Fruit fly (Drosophila melanogaster) whole organism, pupa: ENCODE results near the gene CG34310.

Experiments used
- CG10348 ChIP-seq: fragments of 200-800 bp; sonication (Bioruptor generic); IDR thresholded peaks from 2 replicates; pipeline ENCODE4 v1.3.6; 2022; ENCODE audit warnings: missing biosample characterization, missing genetic modification characterization
- CG13204 ChIP-seq: fragments of 200-800 bp; sonication (Bioruptor generic); optimal IDR thresholded peaks from 2 replicates; lab custom pipeline; 2018; ENCODE audit warnings: missing biosample characterization, mild to moderate bottlenecking, missing genetic modification characterization, moderate library complexity
- CG14655 ChIP-seq: fragments of 200-800 bp; sonication (Bioruptor generic); optimal IDR thresholded peaks from 3 replicates; lab custom pipeline; 2017; ENCODE audit warnings: mild to moderate bottlenecking, missing biosample characterization, missing genetic modification reagents, missing genetic modification characterization
- CG15710 ChIP-seq: fragments of 200-800 bp; sonication (Bioruptor generic); optimal IDR thresholded peaks from 2 replicates; lab custom pipeline; 2018; ENCODE audit warnings: missing biosample characterization, mild to moderate bottlenecking, missing genetic modification characterization, moderate library complexity
- CG17806 ChIP-seq: fragments of 200-800 bp; sonication (Bioruptor generic); optimal IDR thresholded peaks from 2 replicates; lab custom pipeline; 2018; ENCODE audit warnings: missing biosample characterization, mild to moderate bottlenecking, missing genetic modification characterization, moderate library complexity
- CG32121 ChIP-seq: fragments of 200-800 bp; sonication (Bioruptor generic); IDR thresholded peaks from 2 replicates; pipeline ENCODE4 v1.3.6; 2022; ENCODE audit warnings: missing biosample characterization, missing genetic modification characterization
- CG4496 ChIP-seq: fragments of 200-800 bp; sonication (Bioruptor generic); IDR thresholded peaks from 3 replicates; pipeline ENCODE4 v1.3.6; 2022; ENCODE audit warnings: missing biosample characterization, missing genetic modification characterization
- CG8159 ChIP-seq: fragments of 200-800 bp; sonication (Bioruptor generic); optimal IDR thresholded peaks from 3 replicates; lab custom pipeline; 2018; ENCODE audit warnings: missing biosample characterization, mild to moderate bottlenecking, missing genetic modification characterization, moderate library complexity
- CG8301 ChIP-seq: fragments of 200-800 bp; sonication (Bioruptor generic); optimal IDR thresholded peaks from 2 replicates; lab custom pipeline; 2018; ENCODE audit warnings: missing biosample characterization, mild to moderate bottlenecking, missing genetic modification characterization
- D1 ChIP-seq: fragments of 200-800 bp; sonication (Bioruptor generic); optimal IDR thresholded peaks from 2 replicates; lab custom pipeline; 2018; ENCODE audit warnings: missing biosample characterization, mild to moderate bottlenecking, missing genetic modification characterization, moderate library complexity
- EcR ChIP-seq: fragments of 200-800 bp; sonication (Bioruptor generic); optimal IDR thresholded peaks from 3 replicates; lab custom pipeline; 2019; ENCODE audit warnings: missing biosample characterization, missing genetic modification characterization, mild to moderate bottlenecking, moderate library complexity, missing genetic modification reagents
- Ets98B ChIP-seq: fragments of 200-800 bp; sonication (Bioruptor generic); IDR thresholded peaks from 2 replicates; pipeline ENCODE4 v1.3.6; 2022; ENCODE audit warnings: missing biosample characterization, missing genetic modification characterization
- Pif1A ChIP-seq: fragments of 200-800 bp; sonication (Bioruptor generic); optimal IDR thresholded peaks from 3 replicates; lab custom pipeline; 2016; ENCODE audit warnings: missing biosample characterization, missing genetic modification characterization
- Pif1B ChIP-seq: fragments of 200-800 bp; sonication (Bioruptor generic); optimal IDR thresholded peaks from 3 replicates; lab custom pipeline; 2016; ENCODE audit warnings: missing biosample characterization, missing genetic modification characterization
- Snoo ChIP-seq: fragments of 200-800 bp; sonication (Bioruptor generic); optimal IDR thresholded peaks from 3 replicates; lab custom pipeline; 2017; ENCODE audit warnings: missing biosample characterization, mild to moderate bottlenecking, missing genetic modification characterization, inconsistent platforms
- fd96Ca ChIP-seq: fragments of 200-800 bp; sonication (Bioruptor generic); IDR thresholded peaks from 3 replicates; pipeline ENCODE4 v1.3.6; 2022; ENCODE audit warnings: missing biosample characterization, missing genetic modification characterization
- rn ChIP-seq: fragments of 200-800 bp; sonication (Bioruptor generic); IDR thresholded peaks from 2 replicates; pipeline ENCODE4 v1.3.6; 2022; ENCODE audit warnings: missing biosample characterization, missing genetic modification characterization

CG34310 gene

DNA sequence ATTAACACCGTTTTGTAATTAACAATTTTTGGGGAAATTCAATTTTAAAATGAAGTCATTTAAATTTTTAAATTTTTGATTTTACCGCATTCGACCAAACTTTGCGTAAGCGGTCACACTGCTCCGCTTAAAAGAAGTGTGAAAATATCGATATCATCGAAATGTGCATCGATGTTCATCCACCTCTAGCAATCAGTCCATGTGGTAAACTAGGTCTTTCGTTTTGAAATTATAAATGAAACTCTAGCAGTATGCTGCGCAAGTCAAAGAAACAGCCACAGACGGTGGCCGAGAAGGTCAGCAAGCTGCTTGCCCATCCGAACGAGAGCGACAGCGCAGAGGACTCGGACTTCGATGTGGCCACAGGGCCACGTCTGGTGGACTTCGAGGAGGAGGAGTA lies 54.0 kb downstream of the CG34310 start, which contains the start of gene Aatf:
Aatf (plus strand) TSS at position 166 of the 400 bp plus-strand sequence.
- TF ChIP-seq rn (GFP tag; lab: Robert Waterston, UW) (no peak), Ets98B (GFP tag; lab: Robert Waterston, UW) (0 out of 2 replicates have a peak, but pooled peaks have one; percentile 6)

DNA sequence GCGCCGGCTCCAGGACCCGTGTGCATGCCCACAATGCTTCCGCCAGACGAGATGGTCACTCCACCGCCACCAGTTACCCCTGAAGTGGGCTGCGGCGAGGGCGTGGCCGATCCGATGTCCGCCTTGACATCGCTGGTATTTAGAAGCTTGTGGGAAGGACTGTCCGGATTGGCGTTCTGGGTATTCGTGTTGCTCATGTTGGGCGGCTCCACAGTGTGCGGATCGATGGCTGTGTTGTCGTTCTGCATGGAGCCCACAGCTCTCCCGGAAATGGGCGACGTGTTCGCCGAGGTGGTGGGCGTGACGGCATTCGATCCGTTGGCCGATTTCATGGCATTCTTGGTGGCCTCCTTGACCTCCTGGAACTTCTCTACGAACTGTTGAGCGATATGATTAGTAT lies 58.2 kb downstream of the CG34310 start:
- TF ChIP-seq CG14655 (no peak), CG8301 (tag; lab: Kevin White, UChicago) (no peak), CG17806 (tag; lab: Kevin White, UChicago) (no peak), CG13204 (GFP tag; lab: Kevin White, UChicago) (no peak), CG32121 (GFP tag; lab: Robert Waterston, UW) (no peak), CG4496 (no peak), CG8159 (no peak), EcR (no peak), CG10348 (GFP tag; lab: Robert Waterston, UW) (no peak), D1 (no peak), Snoo (tag; lab: Kevin White, UChicago) (no peak), Pif1B (no peak)

DNA sequence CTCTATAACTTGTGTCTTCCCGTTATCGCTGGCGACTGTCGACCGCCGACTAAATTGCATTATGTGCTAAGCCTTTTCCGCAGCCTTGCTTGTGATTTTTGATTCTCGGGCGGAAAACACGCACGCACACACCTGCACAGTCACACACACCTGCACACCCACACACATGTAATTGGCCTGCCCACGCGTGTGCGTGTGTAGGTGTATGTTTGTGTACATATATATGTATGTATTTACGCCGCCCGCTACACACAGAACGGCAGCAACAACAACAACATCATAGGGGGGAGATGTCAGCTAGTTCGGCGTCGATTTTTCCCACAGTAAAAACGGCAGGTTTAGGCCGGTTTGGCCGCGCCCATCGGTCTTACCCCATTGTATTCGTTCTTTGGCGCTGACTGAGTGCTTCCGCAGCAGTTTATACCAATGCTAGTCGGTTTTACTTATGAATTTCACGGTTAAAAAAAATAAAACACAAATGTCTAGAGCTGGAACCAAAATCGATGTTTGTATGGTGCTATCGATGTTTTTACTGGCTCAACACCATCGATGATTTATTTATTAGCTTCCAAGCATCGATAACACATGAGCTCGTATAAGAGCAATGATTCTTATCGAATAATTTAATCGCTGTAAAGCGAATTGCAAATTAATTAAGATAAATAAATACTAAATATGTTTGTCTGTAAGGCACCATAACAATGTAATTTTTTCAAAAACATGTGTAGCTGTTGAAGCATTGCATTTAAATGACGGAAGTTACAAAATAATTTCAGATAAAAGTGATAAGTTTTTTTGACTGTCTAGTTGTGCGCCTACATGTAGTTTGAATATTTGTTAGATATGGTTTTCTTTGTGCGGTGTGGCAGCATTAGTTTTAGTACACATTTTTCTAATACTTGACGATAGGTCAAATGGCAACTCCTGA lies 59.6 kb downstream of the CG34310 start, which contains the start of gene homer:
homer (minus strand) TSS at position 538 of the 928 bp plus-strand sequence.
- TF ChIP-seq fd96Ca (GFP tag; lab: Robert Waterston, UW) (no peak), CG4496 (peak; percentile 49; the same call in 1 of the 3 replicates), EcR (peak; percentile 9), CG15710 (tag; lab: Kevin White, UChicago) (peak; percentile 10), CG17806 (tag; lab: Kevin White, UChicago) (no peak), Pif1B (no peak), CG32121 (GFP tag; lab: Robert Waterston, UW) (peak; percentile 14; the same call in 1 of the 2 replicates), rn (GFP tag; lab: Robert Waterston, UW) (no peak), D1 (no peak), Pif1A (GFP tag; lab: Kevin White, UChicago) (no peak)

dm6 chr2L:6723750-6724503 lies 60.5 kb downstream of the CG34310 start, which contains the start of gene Liprin-alpha:
Gene Liprin-alpha, plus strand, starts transcription at chr2L:6723903.
- TF ChIP-seq fd96Ca (GFP tag; lab: Robert Waterston, UW), result peak; percentile 43; the same call in 1 of the 3 replicates
- no peak for TF ChIP-seq CG32121 (GFP tag; lab: Robert Waterston, UW)
- TF ChIP-seq, all 21 proteins: peak for 1
